Fruit fly (Drosophila melanogaster): Measurements from ENCODE around the gene Tektin-C.

DNA sequence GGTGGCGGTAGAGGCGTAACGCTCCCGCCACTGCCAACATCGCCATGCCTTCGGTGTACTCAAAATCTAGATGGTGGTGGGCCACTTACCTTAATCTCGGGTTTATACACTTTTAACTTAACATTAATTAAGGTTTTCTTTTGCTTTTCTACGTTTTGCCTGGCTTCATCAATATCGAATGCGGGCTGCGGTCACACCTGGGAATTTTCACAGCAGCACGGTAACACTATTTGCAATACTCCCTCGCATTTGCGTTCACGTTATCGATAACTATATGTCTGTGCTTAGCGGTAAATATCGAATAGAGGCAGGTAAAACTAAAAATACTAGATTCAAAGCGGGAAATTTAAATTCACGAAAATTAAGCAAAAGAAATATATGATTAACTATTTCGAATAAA is 2.4 kb downstream of the Tektin-C start, which contains the start of gene Bre1:
- no peak for TF ChIP-seq psq (optimal IDR thresholded peaks at IDR 0.05)
- no peak for TF ChIP-seq CG8478 (optimal IDR thresholded peaks at IDR 0.05)
- TF ChIP-seq usp (GFP tag; optimal IDR thresholded peaks at IDR 0.05) = no peak
- TF ChIP-seq Dll (optimal IDR thresholded peaks at IDR 0.05) = no peak
- TF ChIP-seq pan (optimal IDR thresholded peaks at IDR 0.05) = no peak
